Fruit fly (Drosophila melanogaster): ENCODE measurements around the gene CG32263.

Gene CG32263

DNA sequence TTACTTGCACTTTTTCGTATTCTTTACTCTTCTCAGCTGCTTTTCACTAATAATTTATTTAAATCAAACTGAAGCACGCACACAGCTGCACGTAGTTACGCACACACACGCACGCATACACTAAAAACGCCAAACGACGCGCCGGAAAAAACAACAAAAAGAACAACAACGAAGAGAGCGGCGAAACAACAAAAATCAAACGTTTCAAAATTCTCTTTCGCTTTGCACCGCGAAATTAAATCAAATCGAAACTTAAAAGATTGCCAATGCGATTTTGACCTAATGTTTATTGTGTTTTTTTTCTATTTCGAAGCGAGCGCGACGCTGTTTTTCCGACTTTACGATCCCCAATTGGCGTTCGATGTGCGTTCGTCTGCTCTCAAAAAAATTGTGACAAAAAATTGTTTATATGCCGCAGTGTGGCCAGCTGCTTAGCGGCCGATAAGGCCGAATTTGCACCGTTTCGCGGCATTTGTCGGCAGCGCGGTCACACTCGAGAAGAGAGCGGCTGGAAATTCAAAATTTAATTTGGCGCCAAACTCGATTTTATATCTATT is 23.2 kb downstream of the CG32263 start (continued):
- TF ChIP-seq CG2712 (tag; optimal IDR thresholded peaks at IDR 0.05) = peak; percentile 32
- TF ChIP-seq CG32532 (GFP tag; IDR thresholded peaks at IDR 0.05) = no peak
- TF ChIP-seq Elba2 (GFP tag; optimal IDR thresholded peaks at IDR 0.05) = peak; percentile 42
- no peak for TF ChIP-seq dm (GFP tag; optimal IDR thresholded peaks at IDR 0.05)
- TF ChIP-seq Antp (GFP tag; optimal IDR thresholded peaks at IDR 0.05) = no peak
- TF ChIP-seq Deaf1 (tag; optimal IDR thresholded peaks at IDR 0.05) = no peak
- TF ChIP-seq CG18476 (GFP tag; optimal IDR thresholded peaks at IDR 0.05) = no peak
- no peak for TF ChIP-seq CG11696 (GFP tag; IDR thresholded peaks at IDR 0.05)
- no peak for TF ChIP-seq Rx (GFP tag; IDR thresholded peaks at IDR 0.05)
- TF ChIP-seq CG31388 (GFP tag; optimal IDR thresholded peaks at IDR 0.05) = no peak
- no peak for TF ChIP-seq prd (optimal IDR thresholded peaks at IDR 0.05)
- TF ChIP-seq prd (GFP tag; IDR thresholded peaks at IDR 0.05) = 0 out of 3 replicates have a peak, but pooled peaks have one; percentile 6
- no peak for TF ChIP-seq CG12219 (GFP tag; optimal IDR thresholded peaks at IDR 0.05)
- no peak for TF ChIP-seq mld (GFP tag; IDR thresholded peaks at IDR 0.05; ENCODE audit: partially characterized antibody)
- peak; percentile 43 for TF ChIP-seq CG10543 (GFP tag; optimal IDR thresholded peaks at IDR 0.05)
- TF ChIP-seq Drgx (GFP tag; IDR thresholded peaks at IDR 0.05) = 0 out of 2 replicates have a peak, but pooled peaks have one; percentile 23
- TF ChIP-seq CG6254 (GFP tag; optimal IDR thresholded peaks at IDR 0.05) = peak; percentile 32
- TF ChIP-seq Mes4 (GFP tag; optimal IDR thresholded peaks at IDR 0.05) = peak; percentile 49
- no peak; the same call in 1 of the 2 replicates for TF ChIP-seq Dref (GFP tag; IDR thresholded peaks at IDR 0.05)
- TF ChIP-seq Hmx (GFP tag; optimal IDR thresholded peaks at IDR 0.05) = no peak
- no peak for TF ChIP-seq mam (GFP tag; optimal IDR thresholded peaks at IDR 0.05)
- no peak for TF ChIP-seq CG31365 (tag; optimal IDR thresholded peaks at IDR 0.05)
- TF ChIP-seq so (GFP tag; IDR thresholded peaks at IDR 0.05) = no peak
- TF ChIP-seq usp (GFP tag; optimal IDR thresholded peaks at IDR 0.05) = no peak
- TF ChIP-seq CG30403 (GFP tag; optimal IDR thresholded peaks at IDR 0.05) = no peak
- TF ChIP-seq en (GFP tag; optimal IDR thresholded peaks at IDR 0.05) = no peak
- peak in 1 of 3 experiments; percentile 7 for TF ChIP-seq Stat92E (GFP tag; optimal IDR thresholded peaks at IDR 0.05)
- peak; percentile 11 for TF ChIP-seq Side (GFP tag; optimal IDR thresholded peaks at IDR 0.05)
- peak; percentile 74 for TF ChIP-seq Opbp (GFP tag; IDR thresholded peaks at IDR 0.05; ENCODE audit: partially characterized antibody)
- TF ChIP-seq CG4360 (GFP tag; IDR thresholded peaks at IDR 0.05) = peak; percentile 81
- TF ChIP-seq sens (GFP tag) = peak; percentile 64
- 0 out of 2 replicates have a peak, but pooled peaks have one; percentile 14 for TF ChIP-seq wdn (GFP tag; IDR thresholded peaks at IDR 0.05)
- peak; percentile 57 for TF ChIP-seq CG6854 (GFP tag; optimal IDR thresholded peaks at IDR 0.05)
- no peak for TF ChIP-seq Dad (GFP tag; optimal IDR thresholded peaks at IDR 0.05)
- no peak for TF ChIP-seq CG11560 (tag; IDR thresholded peaks at IDR 0.05)
- TF ChIP-seq CG8089 (GFP tag; optimal IDR thresholded peaks at IDR 0.05) = no peak
- TF ChIP-seq NC2α (GFP tag; optimal IDR thresholded peaks at IDR 0.05) = no peak
- no peak; the same call in 1 of the 2 replicates for TF ChIP-seq sna (GFP tag; IDR thresholded peaks at IDR 0.05; ENCODE audit: partially characterized antibody)
- no peak for TF ChIP-seq CG6765 (GFP tag; optimal IDR thresholded peaks at IDR 0.05)
- peak; percentile 4; the same call in 1 of the 3 replicates for TF ChIP-seq zfh1 (GFP tag; IDR thresholded peaks at IDR 0.05)
- TF ChIP-seq CG11723 (GFP tag; optimal IDR thresholded peaks at IDR 0.05) = peak; percentile 48
- no peak for TF ChIP-seq Hr3 (GFP tag; optimal IDR thresholded peaks at IDR 0.05)
- TF ChIP-seq gfzf (GFP tag; optimal IDR thresholded peaks at IDR 0.05) = peak; percentile 92
- TF ChIP-seq CG14441 (GFP tag; IDR thresholded peaks at IDR 0.05) = no peak
- TF ChIP-seq CG8478 (optimal IDR thresholded peaks at IDR 0.05) = no peak
- no peak for TF ChIP-seq jigr1 (GFP tag; IDR thresholded peaks at IDR 0.05)
- TF ChIP-seq CG7963 (GFP tag; IDR thresholded peaks at IDR 0.05; ENCODE audit: partially characterized antibody) = no peak
- peak; percentile 45 for TF ChIP-seq Sry-β (GFP tag; optimal IDR thresholded peaks at IDR 0.05)
- peak; percentile 0 for TF ChIP-seq D19A (tag; optimal IDR thresholded peaks at IDR 0.05)
- TF ChIP-seq yki (optimal IDR thresholded peaks at IDR 0.05) = no peak
- TF ChIP-seq gsb (GFP tag; IDR thresholded peaks at IDR 0.05) = no peak
- no peak for TF ChIP-seq CG43689 (GFP tag; IDR thresholded peaks at IDR 0.05)

All from whole organism, embryonic.